Fruit fly (Drosophila melanogaster) whole organism, embryonic: ENCODE data around the gene Hr96.
A peak's percentile ranks its signal among the peaks of the same experiment; 100 is the strongest.

Experiments
- Ada2b ChIP-seq: fragments of 200-800 bp; sonication (Bioruptor generic); IDR thresholded peaks from 2 replicates; pipeline ENCODE4 v1.3.6; 2022; ENCODE audit warnings: missing biosample characterization, missing genetic modification characterization
- Antp ChIP-seq: fragments of 200-800 bp; sonication (Bioruptor generic); optimal IDR thresholded peaks from 3 replicates; lab custom pipeline; 2016; ENCODE audit warnings: missing biosample characterization, missing genetic modification characterization
- Atf6 ChIP-seq: fragments of 200-800 bp; sonication (Bioruptor generic); IDR thresholded peaks from 2 replicates; pipeline ENCODE4 v1.3.6; 2022; ENCODE audit warnings: missing biosample characterization, missing genetic modification characterization
- Awh ChIP-seq: fragments of 200-800 bp; sonication (Bioruptor generic); IDR thresholded peaks from 2 replicates; pipeline ENCODE4, ENCODE4 v1.3.6; 2022; ENCODE audit warnings: missing biosample characterization, missing genetic modification characterization
- CG10209 ChIP-seq: fragments of 200-800 bp; sonication (Bioruptor generic); optimal IDR thresholded peaks from 3 replicates; lab custom pipeline; 2017; ENCODE audit warnings: missing biosample characterization, mild to moderate bottlenecking, missing genetic modification characterization, missing genetic modification reagents
- CG10274 ChIP-seq: fragments of 200-800 bp; sonication (Bioruptor generic); optimal IDR thresholded peaks from 3 replicates; lab custom pipeline; 2017; ENCODE audit warnings: missing biosample characterization, mild to moderate bottlenecking, missing genetic modification characterization
- CG10321 ChIP-seq: fragments of 200-800 bp; sonication (Bioruptor generic); IDR thresholded peaks from 2 replicates; pipeline ENCODE4 v1.3.6; 2022; ENCODE audit warnings: missing biosample characterization, missing genetic modification characterization
- CG11247 ChIP-seq: fragments of 200-800 bp; sonication (Bioruptor generic); IDR thresholded peaks from 2 replicates; pipeline ENCODE4 v1.3.6; 2022; ENCODE audit warnings: missing biosample characterization, missing genetic modification characterization
- CG12219 ChIP-seq: fragments of 200-800 bp; sonication (Bioruptor generic); optimal IDR thresholded peaks from 3 replicates; lab custom pipeline; 2018; ENCODE audit warnings: missing biosample characterization, mild to moderate bottlenecking, missing genetic modification characterization
- CG12391 ChIP-seq: fragments of 200-800 bp; sonication (Bioruptor generic); optimal IDR thresholded peaks from 3 replicates; lab custom pipeline; 2018; ENCODE audit warnings: missing biosample characterization, mild to moderate bottlenecking, missing genetic modification characterization, moderate library complexity
- CG15011 ChIP-seq: fragments of 200-800 bp; sonication (Bioruptor generic); optimal IDR thresholded peaks from 3 replicates; lab custom pipeline; 2018; ENCODE audit warnings: missing biosample characterization, mild to moderate bottlenecking, missing genetic modification characterization
- CG15601 ChIP-seq: fragments of 200-800 bp; sonication (Bioruptor generic); optimal IDR thresholded peaks from 3 replicates; lab custom pipeline; 2019; ENCODE audit warnings: missing biosample characterization, mild to moderate bottlenecking, missing genetic modification characterization, moderate library complexity
- CG17829 ChIP-seq: fragments of 200-800 bp; optimal IDR thresholded peaks from 2 replicates; lab custom pipeline; 2019; ENCODE audit warnings: missing biosample characterization, mild to moderate bottlenecking, missing genetic modification characterization, moderate library complexity
- CG1832 ChIP-seq: fragments of 200-800 bp; sonication (Bioruptor generic); optimal IDR thresholded peaks from 2 replicates; lab custom pipeline; 2017; ENCODE audit warnings: missing biosample characterization, mild to moderate bottlenecking, missing genetic modification characterization, inconsistent platforms
- CG2120 ChIP-seq: fragments of 200-800 bp; sonication (Bioruptor generic); optimal IDR thresholded peaks from 3 replicates; lab custom pipeline; 2016; ENCODE audit warnings: missing biosample characterization, missing genetic modification characterization
- CG3281 ChIP-seq: fragments of 200-800 bp; sonication (Bioruptor generic); optimal IDR thresholded peaks from 3 replicates; lab custom pipeline; 2017; ENCODE audit warnings: missing biosample characterization, mild to moderate bottlenecking, missing genetic modification characterization
- CG4360 ChIP-seq: fragments of 200-800 bp; sonication (Bioruptor generic); IDR thresholded peaks from 2 replicates; pipeline ENCODE4 v1.3.6; 2022; ENCODE audit warnings: missing biosample characterization, missing genetic modification characterization
- CG6765 ChIP-seq: fragments of 200-800 bp; sonication (Bioruptor generic); optimal IDR thresholded peaks from 3 replicates; lab custom pipeline; 2017; ENCODE audit warnings: missing biosample characterization, mild to moderate bottlenecking, missing genetic modification characterization
- CG7357 ChIP-seq: fragments of 200-800 bp; sonication (Bioruptor generic); IDR thresholded peaks from 3 replicates; pipeline ENCODE4 v1.3.6; 2022; ENCODE audit warnings: missing biosample characterization, missing genetic modification characterization
- CG8388 ChIP-seq: fragments of 200-800 bp; sonication (Bioruptor generic); optimal IDR thresholded peaks from 2 replicates; lab custom pipeline; 2019; ENCODE audit warnings: missing biosample characterization, mild to moderate bottlenecking, missing genetic modification characterization, moderate library complexity
- CG8924 ChIP-seq: fragments of 200-800 bp; optimal IDR thresholded peaks from 3 replicates; lab custom pipeline; 2019; ENCODE audit warnings: missing biosample characterization, mild to moderate bottlenecking, missing genetic modification characterization, moderate library complexity
- Camta ChIP-seq: fragments of 200-800 bp; sonication (Bioruptor generic); optimal IDR thresholded peaks from 2 replicates; lab custom pipeline; 2016; ENCODE audit warnings: missing biosample characterization, missing genetic modification characterization
- Ets97D ChIP-seq: fragments of 200-800 bp; sonication (Bioruptor generic); optimal IDR thresholded peaks from 3 replicates; lab custom pipeline; 2016; ENCODE audit warnings: missing biosample characterization, missing genetic modification characterization
- Myb ChIP-seq: fragments of 200-800 bp; sonication (Bioruptor generic); optimal IDR thresholded peaks from 2 replicates; lab custom pipeline; 2016; ENCODE audit warnings: missing biosample characterization, missing genetic modification characterization
- Oli ChIP-seq: fragments of 200-800 bp; sonication (Bioruptor generic); optimal IDR thresholded peaks from 2 replicates; lab custom pipeline; 2018; ENCODE audit warnings: missing biosample characterization, mild to moderate bottlenecking, missing genetic modification characterization, moderate library complexity
- PHDP ChIP-seq: fragments of 200-800 bp; sonication (Bioruptor generic); optimal IDR thresholded peaks from 3 replicates; lab custom pipeline; 2018; ENCODE audit warnings: missing biosample characterization, mild to moderate bottlenecking, missing genetic modification characterization, moderate library complexity
- Usf ChIP-seq: fragments of 200-800 bp; sonication (Bioruptor generic); optimal IDR thresholded peaks from 2 replicates; lab custom pipeline; 2017; ENCODE audit warnings: missing genotype, missing biosample characterization, missing genetic modification characterization
- ap ChIP-seq: fragments of 200-800 bp; sonication (Bioruptor generic); IDR thresholded peaks from 2 replicates; pipeline ENCODE4 v1.3.6; 2022; ENCODE audit warnings: missing biosample characterization, missing genetic modification characterization
- ara ChIP-seq: fragments of 200-800 bp; sonication (Bioruptor generic); IDR thresholded peaks from 2 replicates; pipeline ENCODE4 v1.3.6; 2022; ENCODE audit warnings: missing biosample characterization, missing genetic modification characterization
- chm ChIP-seq: fragments of 200-800 bp; sonication (Bioruptor generic); IDR thresholded peaks from 2 replicates; pipeline ENCODE4 v1.3.6; 2022; ENCODE audit warnings: missing biosample characterization, missing genetic modification characterization
- dmrt99B ChIP-seq: fragments of 200-800 bp; sonication (Bioruptor generic); optimal IDR thresholded peaks from 2 replicates; lab custom pipeline; 2018; ENCODE audit warnings: missing biosample characterization, mild to moderate bottlenecking, missing genetic modification characterization, moderate library complexity
- en ChIP-seq: fragments of 200-800 bp; sonication (Bioruptor generic); optimal IDR thresholded peaks from 2 replicates; lab custom pipeline; 2016; ENCODE audit warnings: missing biosample characterization, missing genetic modification characterization
- ewg ChIP-seq: fragments of 200-800 bp; sonication (Bioruptor generic); optimal IDR thresholded peaks from 3 replicates; lab custom pipeline; 2017; ENCODE audit warnings: mild to moderate bottlenecking, missing biosample characterization, missing genetic modification reagents, missing genetic modification characterization
- exex ChIP-seq: fragments of 200-800 bp; sonication (Bioruptor generic); optimal IDR thresholded peaks from 4 replicates; lab custom pipeline; 2018; ENCODE audit warnings: missing biosample characterization, mild to moderate bottlenecking, missing genetic modification characterization, moderate library complexity
- eyg ChIP-seq: fragments of 200-800 bp; sonication (Bioruptor generic); optimal IDR thresholded peaks from 3 replicates; lab custom pipeline; 2016; ENCODE audit warnings: missing biosample characterization, missing genetic modification characterization
- mirr ChIP-seq: fragments of 200-800 bp; sonication (Bioruptor generic); optimal IDR thresholded peaks from 3 replicates; lab custom pipeline; 2018; ENCODE audit warnings: missing biosample characterization, mild to moderate bottlenecking, missing genetic modification characterization
- nau ChIP-seq: fragments of 200-800 bp; sonication (Bioruptor generic); optimal IDR thresholded peaks from 3 replicates; lab custom pipeline; 2017; ENCODE audit warnings: missing biosample characterization, mild to moderate bottlenecking, missing genetic modification characterization, missing genetic modification reagents
- nerfin-1 ChIP-seq: fragments of 200-800 bp; sonication (Bioruptor generic); optimal IDR thresholded peaks from 3 replicates; lab custom pipeline; 2019; ENCODE audit warnings: missing biosample characterization, mild to moderate bottlenecking, missing genetic modification characterization, moderate library complexity
- pfk ChIP-seq: fragments of 200-800 bp; sonication (Bioruptor generic); optimal IDR thresholded peaks from 2 replicates; lab custom pipeline; 2018; ENCODE audit warnings: missing biosample characterization, mild to moderate bottlenecking, missing genetic modification characterization, moderate library complexity
- phol ChIP-seq: fragments of 200-800 bp; sonication (Bioruptor generic); optimal IDR thresholded peaks from 3 replicates; lab custom pipeline; 2018; ENCODE audit warnings: missing biosample characterization, mild to moderate bottlenecking, missing genetic modification characterization, moderate library complexity
- ranshi ChIP-seq: fragments of 200-800 bp; sonication (Bioruptor generic); IDR thresholded peaks from 2 replicates; pipeline ENCODE4 v1.3.6; 2022; ENCODE audit warnings: missing biosample characterization, missing genetic modification characterization
- row ChIP-seq: fragments of 200-800 bp; sonication (Bioruptor generic); IDR thresholded peaks from 3 replicates; pipeline ENCODE4 v1.3.6; 2022; ENCODE audit warnings: missing biosample characterization, missing genetic modification characterization
- sens-2 ChIP-seq: fragments of 200-800 bp; sonication (Bioruptor generic); IDR thresholded peaks from 2 replicates; pipeline ENCODE4 v1.3.6; 2022; ENCODE audit warnings: missing biosample characterization, missing genetic modification characterization
- tio ChIP-seq: fragments of 200-800 bp; sonication (Bioruptor generic); optimal IDR thresholded peaks from 2 replicates; lab custom pipeline; 2017; ENCODE audit warnings: missing biosample characterization, missing genetic modification characterization, inconsistent platforms
- tna ChIP-seq: fragments of 200-800 bp; sonication (Bioruptor generic); IDR thresholded peaks from 2 replicates; pipeline ENCODE4 v1.3.6; 2022; ENCODE audit warnings: missing biosample characterization, missing genetic modification characterization; ENCODE audit not compliant: partially characterized antibody
- zen2 ChIP-seq: fragments of 200-800 bp; sonication (Bioruptor generic); IDR thresholded peaks from 3 replicates; pipeline ENCODE4 v1.3.6; 2022; ENCODE audit warnings: missing biosample characterization, missing genetic modification characterization; ENCODE audit not compliant: partially characterized antibody
- zf30C ChIP-seq: fragments of 200-800 bp; sonication (Bioruptor generic); optimal IDR thresholded peaks from 3 replicates; lab custom pipeline; 2018; ENCODE audit warnings: missing biosample characterization, mild to moderate bottlenecking, missing genetic modification characterization
- zfh2 ChIP-seq: fragments of 200-800 bp; sonication (Bioruptor generic); optimal IDR thresholded peaks from 2 replicates; lab custom pipeline; 2016; ENCODE audit warnings: missing biosample characterization, missing genetic modification characterization

Hr96 gene

DNA sequence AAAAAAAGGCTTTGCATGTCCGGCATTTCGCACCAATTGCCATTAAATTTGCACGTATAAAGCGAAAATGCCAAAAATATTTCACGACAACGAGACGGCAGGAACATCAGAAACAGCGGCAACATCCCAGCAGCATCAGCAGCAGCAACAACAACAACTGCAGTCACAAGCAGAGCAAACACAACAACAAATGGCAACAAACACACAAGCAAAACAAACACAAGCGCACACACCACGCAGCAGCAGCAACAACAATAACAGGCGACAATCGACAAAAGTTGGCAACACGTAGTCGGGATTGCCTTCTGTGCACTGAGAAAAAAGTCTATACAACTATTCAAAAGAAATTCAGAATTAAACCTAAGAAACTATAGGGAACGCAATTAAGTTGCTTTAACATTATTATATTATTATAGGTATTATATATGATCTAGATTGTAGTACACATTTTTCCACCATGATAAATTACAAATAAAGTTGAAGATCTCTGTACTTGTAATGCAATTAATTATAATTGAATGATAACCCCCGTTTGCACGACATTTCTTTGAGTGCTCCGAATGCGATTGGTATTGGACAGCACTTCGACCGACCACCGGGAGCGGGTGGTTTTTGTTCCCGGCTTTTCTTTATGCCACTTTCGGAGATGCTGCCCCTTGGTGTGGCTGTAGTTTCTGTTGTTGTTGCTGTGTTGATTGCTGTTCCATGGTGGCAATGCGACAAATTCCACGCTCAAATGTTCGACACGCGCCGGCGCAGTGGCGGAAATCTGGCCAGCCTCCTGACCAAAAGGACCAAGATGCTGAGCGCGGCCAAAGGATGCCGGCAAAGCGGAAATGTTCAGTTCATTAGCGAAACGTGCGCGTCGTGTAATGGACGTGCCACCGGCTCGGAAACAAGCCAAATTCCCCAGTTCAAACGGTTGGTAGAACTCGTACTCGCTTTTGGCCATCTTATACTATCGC lies 41.2 kb upstream of the Hr96 start, which contains the start of gene tnc (continued):
- peak; percentile 57 for TF ChIP-seq CG3281 (GFP tag; lab: Kevin White, UChicago)
- TF ChIP-seq Ada2b, result peak; percentile 11; the same call in 1 of the 2 replicates
- TF ChIP-seq CG12391 (tag; lab: Kevin White, UChicago), result peak; percentile 60
- TF ChIP-seq eyg (GFP tag; lab: Kevin White, UChicago), result no peak
- peak; percentile 12 for TF ChIP-seq CG12219
- TF ChIP-seq Antp (GFP tag; lab: Kevin White, UChicago), result no peak
- TF ChIP-seq zfh2 (GFP tag; lab: Kevin White, UChicago), result no peak
- TF ChIP-seq CG15011 (GFP tag; lab: Kevin White, UChicago), result peak; percentile 49
- no peak for TF ChIP-seq pfk (GFP tag; lab: Kevin White, UChicago)
- peak; percentile 2 for TF ChIP-seq exex (tag; lab: Kevin White, UChicago)
- no peak for TF ChIP-seq CG1832 (GFP tag; lab: Kevin White, UChicago)
- no peak for TF ChIP-seq Ets97D
- TF ChIP-seq tio (GFP tag; lab: Kevin White, UChicago), result peak; percentile 47
- TF ChIP-seq CG17829 (tag; lab: Kevin White, UChicago), result peak; percentile 62
- no peak for TF ChIP-seq chm (GFP tag; lab: Robert Waterston, UW)
- peak; percentile 55 for TF ChIP-seq CG8388 (GFP tag; lab: Kevin White, UChicago)
- no peak for TF ChIP-seq Awh
- no peak for TF ChIP-seq Usf (GFP tag; lab: Kevin White, UChicago)
- TF ChIP-seq Atf6, result 0 out of 2 replicates have a peak, but pooled peaks have one; percentile 11
- peak; percentile 85 for TF ChIP-seq CG4360 (GFP tag; lab: Robert Waterston, UW)
- peak; percentile 68 for TF ChIP-seq ewg (GFP tag; lab: Kevin White, UChicago)
- no peak for TF ChIP-seq CG10274 (GFP tag; lab: Kevin White, UChicago)
- no peak for TF ChIP-seq mirr (GFP tag; lab: Kevin White, UChicago)
- TF ChIP-seq CG11247 (GFP tag; lab: Robert Waterston, UW), result no peak
- TF ChIP-seq CG15601 (tag; lab: Kevin White, UChicago), result peak; percentile 27
- no peak for TF ChIP-seq ara
- peak; percentile 75 for TF ChIP-seq dmrt99B
- TF ChIP-seq phol (tag; lab: Kevin White, UChicago), result peak; percentile 60
- TF ChIP-seq CG10321 (GFP tag; lab: Robert Waterston, UW), result no peak
- TF ChIP-seq Oli (tag; lab: Kevin White, UChicago), result peak; percentile 66
- peak; percentile 61 for TF ChIP-seq PHDP (tag; lab: Kevin White, UChicago)
- TF ChIP-seq CG6765 (GFP tag; lab: Kevin White, UChicago), result peak; percentile 51
- TF ChIP-seq nerfin-1, result peak; percentile 38
- TF ChIP-seq nau (GFP tag; lab: Kevin White, UChicago), result peak; percentile 42
- TF ChIP-seq ranshi, result peak; percentile 56; the same call in 1 of the 2 replicates
- TF ChIP-seq en (GFP tag; lab: Kevin White, UChicago), result no peak
- peak; percentile 58 for TF ChIP-seq CG8924 (tag; lab: Kevin White, UChicago)
- no peak for TF ChIP-seq zen2
- TF ChIP-seq CG2120 (GFP tag; lab: Kevin White, UChicago), result peak; percentile 48
- TF ChIP-seq sens-2 (GFP tag; lab: Robert Waterston, UW), result no peak
- no peak for TF ChIP-seq Camta
- no peak for TF ChIP-seq ap (GFP tag; lab: Robert Waterston, UW)
- TF ChIP-seq Myb (GFP tag; lab: Kevin White, UChicago), result no peak
- peak; percentile 46 for TF ChIP-seq CG10209 (GFP tag; lab: Kevin White, UChicago)
- TF ChIP-seq zf30C (GFP tag; lab: Kevin White, UChicago), result peak; percentile 46
- peak; percentile 75 for TF ChIP-seq row
- TF ChIP-seq tna (GFP tag; lab: Robert Waterston, UW), result no peak
- 0 out of 3 replicates have a peak, but pooled peaks have one; percentile 9 for TF ChIP-seq CG7357 (GFP tag; lab: Robert Waterston, UW)
